Fruit fly (Drosophila melanogaster): ENCODE results near the gene Trmt6.
A peak's percentile ranks its signal among the peaks of the same experiment; 100 is the strongest.

The Trmt6 gene

dm6 chr2L:6553041-6553796, 8.9 kb downstream of the Trmt6 start (continued):
- TF ChIP-seq achi (GFP tag; optimal IDR thresholded peaks at IDR 0.05): no peak
- no peak for TF ChIP-seq Hr39 (GFP tag; optimal IDR thresholded peaks at IDR 0.05)
- no peak for TF ChIP-seq CG16779 (tag; optimal IDR thresholded peaks at IDR 0.05)
- TF ChIP-seq salr (GFP tag; optimal IDR thresholded peaks at IDR 0.05): no peak
- no peak for TF ChIP-seq CG1621 (tag; optimal IDR thresholded peaks at IDR 0.05)
- TF ChIP-seq CG6854 (GFP tag; optimal IDR thresholded peaks at IDR 0.05): no peak
- TF ChIP-seq CG11294 (GFP tag; IDR thresholded peaks at IDR 0.05): no peak
- no peak for TF ChIP-seq CG11902 (GFP tag; optimal IDR thresholded peaks at IDR 0.05)

DNA sequence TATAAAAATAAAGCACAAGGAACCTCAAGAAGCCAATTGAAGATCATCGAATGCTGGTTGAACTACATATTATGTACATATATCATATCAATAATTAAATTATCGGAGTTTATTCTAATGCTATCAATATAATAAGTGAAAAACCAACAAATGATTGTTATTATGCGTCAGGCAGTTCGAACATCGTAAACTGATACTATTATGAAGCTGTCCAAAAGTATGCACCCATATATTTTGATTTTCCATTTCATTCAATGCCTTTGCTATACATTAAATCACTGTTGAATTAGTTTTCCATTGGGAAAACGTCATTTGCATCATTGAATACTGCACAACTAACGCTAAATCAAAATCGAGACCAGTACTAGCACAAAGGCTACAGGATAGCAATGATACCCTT, 9.7 kb downstream of the Trmt6 start:
- TF ChIP-seq svp (GFP tag) (peak; percentile 68), Eip78C (GFP tag) (peak; percentile 24), Lpt (GFP tag; optimal IDR thresholded peaks at IDR 0.05) (no peak)

dm6 chr2L:6551452-6551851, 10.6 kb downstream of the Trmt6 start:
- peak; percentile 78 for TF ChIP-seq Eip78C (GFP tag)
- TF ChIP-seq CG31627 (GFP tag; optimal IDR thresholded peaks at IDR 0.05): peak; percentile 32
- TF ChIP-seq CG8632 (GFP tag; optimal IDR thresholded peaks at IDR 0.05): peak; percentile 19
- TF ChIP-seq CG34406 (GFP tag; optimal IDR thresholded peaks at IDR 0.05): peak; percentile 33
- peak; percentile 32 for TF ChIP-seq acj6 (GFP tag; optimal IDR thresholded peaks at IDR 0.05)
- TF ChIP-seq Smox (GFP tag; optimal IDR thresholded peaks at IDR 0.05): peak; percentile 48
- no peak for TF ChIP-seq vri (GFP tag; optimal IDR thresholded peaks at IDR 0.05)
- peak; percentile 44 for TF ChIP-seq Hr39 (GFP tag; optimal IDR thresholded peaks at IDR 0.05)
- TF ChIP-seq topi (GFP tag; optimal IDR thresholded peaks at IDR 0.05): peak; percentile 57
- peak; percentile 37 for TF ChIP-seq Sox102F (GFP tag; optimal IDR thresholded peaks at IDR 0.05)
- peak; percentile 36 for TF ChIP-seq CG6792 (GFP tag; optimal IDR thresholded peaks at IDR 0.05)
- peak; percentile 27 for TF ChIP-seq Blimp-1 (GFP tag; optimal IDR thresholded peaks at IDR 0.05)
- TF ChIP-seq CG15336 (GFP tag; IDR thresholded peaks at IDR 0.05): no peak
- peak; percentile 37 for TF ChIP-seq esn (GFP tag; optimal IDR thresholded peaks at IDR 0.05)
- TF ChIP-seq svp (GFP tag): peak; percentile 84
- TF ChIP-seq CG3919 (GFP tag; optimal IDR thresholded peaks at IDR 0.05): peak; percentile 30
- no peak for TF ChIP-seq CG9139 (GFP tag; optimal IDR thresholded peaks at IDR 0.05)
- peak; percentile 23 for TF ChIP-seq achi (GFP tag; optimal IDR thresholded peaks at IDR 0.05)
- TF ChIP-seq salr (GFP tag; optimal IDR thresholded peaks at IDR 0.05): no peak
- TF ChIP-seq cyc (GFP tag; optimal IDR thresholded peaks at IDR 0.05): peak; percentile 51

DNA sequence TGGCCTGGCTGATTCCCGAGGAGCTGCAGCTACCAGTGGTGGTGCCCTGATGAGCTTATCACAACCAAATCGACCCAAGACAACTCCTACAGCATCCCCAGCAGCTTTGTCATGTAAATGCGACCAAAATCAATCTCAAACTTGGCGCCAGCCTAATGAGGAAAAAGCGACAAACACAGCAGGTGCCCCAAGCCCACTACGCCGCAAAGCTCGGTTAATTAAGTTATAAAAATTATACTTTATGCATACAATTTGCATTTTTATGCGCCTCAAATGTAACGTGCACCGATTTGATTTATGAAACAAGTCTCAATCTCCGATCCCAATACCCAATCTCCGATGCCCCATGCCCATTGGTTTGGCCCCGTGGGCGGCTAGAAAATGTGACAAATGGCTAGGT, 11.3 kb downstream of the Trmt6 start:
- TF ChIP-seq topi (GFP tag; optimal IDR thresholded peaks at IDR 0.05) (no peak), lz (GFP tag; optimal IDR thresholded peaks at IDR 0.05) (no peak), vri (GFP tag; optimal IDR thresholded peaks at IDR 0.05) (no peak), CG8119 (GFP tag; IDR thresholded peaks at IDR 0.05) (no peak), CG10631 (GFP tag; optimal IDR thresholded peaks at IDR 0.05) (no peak)

- no peak for TF ChIP-seq lz (GFP tag; optimal IDR thresholded peaks at IDR 0.05)
- TF ChIP-seq esn (GFP tag; optimal IDR thresholded peaks at IDR 0.05): no peak
- no peak for TF ChIP-seq CG10669 (GFP tag; optimal IDR thresholded peaks at IDR 0.05)
- peak; percentile 16 for TF ChIP-seq fkh (GFP tag; optimal IDR thresholded peaks at IDR 0.05)
These were observed 14.1 kb downstream of the Trmt6 start for dm6 chr2L:6547978-6548377.

- no peak for TF ChIP-seq CG11762 (GFP tag; optimal IDR thresholded peaks at IDR 0.05; ENCODE audit: insufficient read depth)
- peak; percentile 47 for TF ChIP-seq svp (GFP tag)
These were observed 15.1 kb downstream of the Trmt6 start, which contains the start of gene eya for dm6 chr2L:6546883-6547471. Gene eya, minus strand, starts transcription at chr2L:6546976.

All from whole organism, prepupa.